Worm (Caenorhabditis elegans): Measurements from ENCODE around the gene Y39E4B.13.

DNA sequence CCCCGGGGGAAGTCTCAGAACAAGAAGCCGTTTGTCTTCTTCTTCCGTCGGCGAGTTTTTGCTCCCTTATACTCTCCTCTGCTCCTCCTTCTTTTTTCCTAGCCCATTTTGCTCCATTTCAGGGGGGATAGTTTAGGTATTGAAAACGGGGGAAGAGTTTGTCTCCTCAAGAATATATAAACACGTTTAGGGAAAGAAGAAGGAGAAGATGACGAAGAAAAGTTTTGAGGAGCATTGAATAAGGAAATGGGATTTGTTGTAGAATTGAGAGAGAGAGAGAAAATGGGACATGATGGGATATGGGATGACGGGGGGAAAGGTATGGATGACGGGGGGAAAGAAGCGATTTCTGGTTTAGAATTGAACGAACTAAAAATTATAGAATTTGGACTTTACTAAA lies 32.5 kb downstream of the Y39E4B.13 start:
- no peak for TF ChIP-seq ama-1 (optimal IDR thresholded peaks at IDR 0.05)
- TF ChIP-seq ama-1 (GFP tag; optimal IDR thresholded peaks at IDR 0.05), result no peak
- TF ChIP-seq hmg-20 (GFP tag; IDR thresholded peaks at IDR 0.05), result no peak
- no peak for TF ChIP-seq unc-62 (GFP tag; optimal IDR thresholded peaks at IDR 0.05)
- no peak for TF ChIP-seq rpc-1 (optimal IDR thresholded peaks at IDR 0.05)
- TF ChIP-seq rpc-1 (tag; optimal IDR thresholded peaks at IDR 0.05), result no peak
- no peak for TF ChIP-seq nhr-27 (tag; optimal IDR thresholded peaks at IDR 0.05)
- no peak for TF ChIP-seq let-526 (GFP tag; IDR thresholded peaks at IDR 0.05)
- TF ChIP-seq C17E4.6 (GFP tag; IDR thresholded peaks at IDR 0.05), result no peak

Data from whole organism, young adult.